Worm (Caenorhabditis elegans) whole organism, L4 larva: ENCODE data around the gene rmh-2.

Source experiments
- D1046.2 ChIP-seq: fragments of 200-800 bp; sonication (Bioruptor generic); IDR thresholded peaks from 2 replicates; pipeline ENCODE4 v1.3.6; 2022; ENCODE audit warnings: missing genetic modification characterization, missing compliant biosample characterization
- F26F4.8 ChIP-seq: fragments of 200-800 bp; sonication (Bioruptor generic); conservative IDR thresholded peaks from 2 replicates; pipeline ENCODE4 v1.3.6; 2022; ENCODE audit warnings: missing genetic modification characterization, missing compliant biosample characterization
- F37D6.2 ChIP-seq: sonication (generic microtip); optimal IDR thresholded peaks from 2 replicates; lab custom pipeline; 2016; ENCODE audit warnings: mild to moderate bottlenecking, missing genetic modification characterization, missing compliant biosample characterization
- F49E8.2 ChIP-seq: sonication (generic microtip); optimal IDR thresholded peaks from 2 replicates; lab custom pipeline; 2016; ENCODE audit warnings: missing compliant biosample characterization, mild to moderate bottlenecking, missing genetic modification characterization, borderline replicate concordance
- T26A8.4 ChIP-seq: fragments of 200-800 bp; sonication (Bioruptor generic); IDR thresholded peaks from 2 replicates; pipeline ENCODE4 v1.3.6; 2022; ENCODE audit warnings: missing genetic modification characterization, missing compliant biosample characterization
- ZK546.5 ChIP-seq, 2 experiments: sonication (generic microtip); optimal IDR thresholded peaks; 2 replicates each; lab custom pipeline; 2017; ENCODE audit warnings: missing biosample characterization in 2 of 2, missing genetic modification characterization in 2 of 2
- cey-2 ChIP-seq: sonication (generic microtip); optimal IDR thresholded peaks from 3 replicates; lab custom pipeline; 2017; ENCODE audit warnings: missing genetic modification characterization, mild to moderate bottlenecking, missing compliant biosample characterization, antibody characterized with exemption, borderline replicate concordance; ENCODE audit not compliant: insufficient read depth
- ctbp-1 ChIP-seq: fragments of 200-800 bp; sonication (Bioruptor generic); IDR thresholded peaks from 2 replicates; pipeline ENCODE4 v1.3.6; 2022; ENCODE audit warnings: missing genetic modification reagents, missing genetic modification characterization, missing compliant biosample characterization
- daf-12 ChIP-seq: fragments of 150-350 bp; optimal IDR thresholded peaks from 2 replicates; lab custom pipeline; 2014; ENCODE audit warnings: missing biosample characterization, missing genetic modification reagents, missing genetic modification characterization
- daf-16 ChIP-seq, 3 experiments: sonication (generic microtip); optimal IDR thresholded peaks; 2 replicates each; lab custom pipeline; 2016 to 2017; ENCODE audit warnings: missing genetic modification characterization in 3 of 3, missing genetic modification reagents in 3 of 3, mild to moderate bottlenecking in 2 of 3, missing compliant biosample characterization in 2 of 3, missing biosample characterization in 1 of 3, moderate library complexity in 1 of 3
- dmd-9 ChIP-seq: fragments of 200-800 bp; sonication (Bioruptor generic); IDR thresholded peaks from 2 replicates; pipeline ENCODE4 v1.3.6; 2022; ENCODE audit warnings: missing genetic modification reagents, missing genetic modification characterization, missing compliant biosample characterization
- dpl-1 ChIP-seq: fragments of 150-350 bp; optimal IDR thresholded peaks from 2 replicates; lab custom pipeline; 2014; ENCODE audit warnings: missing biosample characterization, missing genetic modification reagents, missing genetic modification characterization
- duxl-1 ChIP-seq: sonication (generic microtip); optimal IDR thresholded peaks from 2 replicates; lab custom pipeline; 2016; ENCODE audit warnings: mild to moderate bottlenecking, missing genetic modification characterization, moderate library complexity, missing compliant biosample characterization; ENCODE audit not compliant: poor library complexity
- egl-27 ChIP-seq: sonication (generic microtip); optimal IDR thresholded peaks from 3 replicates; lab custom pipeline; 2017; ENCODE audit warnings: missing biosample characterization, missing genetic modification reagents, missing genetic modification characterization
- fkh-10 ChIP-seq: fragments of 150-350 bp; optimal IDR thresholded peaks from 2 replicates; lab custom pipeline; 2014; ENCODE audit warnings: missing biosample characterization, missing genetic modification reagents, missing genetic modification characterization
- hif-1 ChIP-seq, 2 experiments: sonication (generic microtip); optimal IDR thresholded peaks; 2 replicates each; lab custom pipeline; 2016 to 2017; ENCODE audit warnings: missing compliant biosample characterization in 2 of 2, missing genetic modification characterization in 2 of 2, missing genetic modification reagents in 2 of 2, missing genotype in 2 of 2, mild to moderate bottlenecking in 1 of 2
- hlh-30 ChIP-seq: sonication (generic microtip); optimal IDR thresholded peaks from 2 replicates; lab custom pipeline; 2017; ENCODE audit warnings: antibody characterized with exemption, mild to moderate bottlenecking, missing genetic modification characterization, missing compliant biosample characterization; ENCODE audit not compliant: insufficient read depth
- jun-1 ChIP-seq: fragments of 150-350 bp; optimal IDR thresholded peaks from 2 replicates; lab custom pipeline; 2014; ENCODE audit warnings: missing biosample characterization, missing genetic modification reagents, missing genetic modification characterization
- lin-15B ChIP-seq: fragments of 150-350 bp; sonication (generic microtip); optimal IDR thresholded peaks from 3 replicates; lab custom pipeline; 2014; ENCODE audit warnings: missing biosample characterization, missing genetic modification characterization
- lin-29 ChIP-seq: fragments of 200-800 bp; sonication (Bioruptor generic); IDR thresholded peaks from 2 replicates; pipeline ENCODE4 v1.3.6; 2022; ENCODE audit warnings: missing genetic modification reagents, missing genetic modification characterization, missing compliant biosample characterization
- madf-5 ChIP-seq, 2 experiments: fragments of 200-800 bp; sonication (Bioruptor generic); IDR thresholded peaks; 2 replicates each; pipeline ENCODE4 v1.3.6; 2022; ENCODE audit warnings: missing compliant biosample characterization in 2 of 2, missing genetic modification characterization in 2 of 2
- mdt-29 ChIP-seq: fragments of 200-800 bp; sonication (Bioruptor generic); IDR thresholded peaks from 2 replicates; pipeline ENCODE4 v1.3.6; 2022; ENCODE audit warnings: missing genetic modification reagents, missing genetic modification characterization, missing compliant biosample characterization
- mxl-3 ChIP-seq: fragments of 200-800 bp; sonication (Bioruptor generic); optimal IDR thresholded peaks from 2 replicates; lab custom pipeline; 2018; ENCODE audit warnings: mild to moderate bottlenecking, missing genetic modification characterization, missing compliant biosample characterization
- nhr-102 ChIP-seq: sonication (generic microtip); optimal IDR thresholded peaks from 2 replicates; lab custom pipeline; 2016; ENCODE audit warnings: mild to moderate bottlenecking, missing genetic modification characterization, moderate library complexity, missing compliant biosample characterization
- nhr-25 ChIP-seq: sonication (generic microtip); optimal IDR thresholded peaks from 2 replicates; lab custom pipeline; 2017; ENCODE audit warnings: missing genetic modification characterization, mild to moderate bottlenecking, missing compliant biosample characterization, antibody characterized with exemption, moderate library complexity, borderline replicate concordance; ENCODE audit not compliant: insufficient read depth
- nhr-28 ChIP-seq: fragments of 150-350 bp; optimal IDR thresholded peaks from 2 replicates; lab custom pipeline; 2014; ENCODE audit warnings: missing biosample characterization, missing genetic modification characterization
- nhr-42 ChIP-seq: fragments of 200-800 bp; sonication (Bioruptor generic); IDR thresholded peaks from 2 replicates; pipeline ENCODE4 v1.3.6; 2022; ENCODE audit warnings: missing genetic modification characterization, missing compliant biosample characterization
- nhr-48 ChIP-seq: sonication (generic microtip); optimal IDR thresholded peaks from 2 replicates; lab custom pipeline; 2016; ENCODE audit warnings: mild to moderate bottlenecking, missing genetic modification characterization, missing compliant biosample characterization
- nhr-77 ChIP-seq: fragments of 150-350 bp; optimal IDR thresholded peaks from 2 replicates; lab custom pipeline; 2014; ENCODE audit warnings: missing biosample characterization, missing genetic modification characterization
- pha-4 ChIP-seq, 2 experiments: fragments of 150-350 bp in 1 of 2; fragments of 200-800 bp in 1 of 2; sonication (Bioruptor generic) in 1 of 2; IDR thresholded peaks in 1 of 2; optimal IDR thresholded peaks in 1 of 2; 2 replicates each; pipeline versions ENCODE4 v1.3.6 to Lab custom; 2014 to 2022; ENCODE audit warnings: missing genetic modification characterization in 2 of 2, missing genetic modification reagents in 2 of 2, missing biosample characterization in 1 of 2, missing compliant biosample characterization in 1 of 2
- rbr-2 ChIP-seq: sonication (generic microtip); optimal IDR thresholded peaks from 2 replicates; lab custom pipeline; 2016; ENCODE audit warnings: missing genotype, missing genetic modification characterization, missing compliant biosample characterization
- saeg-2 ChIP-seq: fragments of 200-800 bp; sonication (Bioruptor generic); IDR thresholded peaks from 2 replicates; pipeline ENCODE4 v1.3.6; 2022; ENCODE audit warnings: missing genetic modification reagents, missing genetic modification characterization, missing compliant biosample characterization
- sdz-12 ChIP-seq: fragments of 200-800 bp; sonication (Bioruptor generic); optimal IDR thresholded peaks from 2 replicates; lab custom pipeline; 2018; ENCODE audit warnings: mild to moderate bottlenecking, missing genetic modification characterization, missing compliant biosample characterization
- skn-1 ChIP-seq: fragments of 150-350 bp; optimal IDR thresholded peaks from 2 replicates; lab custom pipeline; 2014; ENCODE audit warnings: missing biosample characterization, missing genetic modification characterization
- spr-1 ChIP-seq: sonication (generic microtip); optimal IDR thresholded peaks from 2 replicates; lab custom pipeline; 2016; ENCODE audit warnings: mild to moderate bottlenecking, missing genetic modification characterization, missing compliant biosample characterization
- unc-62 ChIP-seq, 3 experiments: fragments of 150-350 bp in 1 of 3; sonication (generic microtip); optimal IDR thresholded peaks in 2 of 3; peaks in 1 of 3; 1 replicate in 1 of 3; 2 replicates in 2 of 3; lab custom pipeline; 2014 to 2017; ENCODE audit warnings: missing biosample characterization in 3 of 3, missing genetic modification characterization in 3 of 3, missing genetic modification reagents in 3 of 3, missing genotype in 1 of 3
- vab-7 ChIP-seq: fragments of 200-800 bp; sonication (Bioruptor generic); IDR thresholded peaks from 2 replicates; pipeline ENCODE4 v1.3.6; 2022; ENCODE audit warnings: missing genetic modification reagents, missing genetic modification characterization, missing compliant biosample characterization
- zag-1 ChIP-seq: fragments of 150-350 bp; optimal IDR thresholded peaks from 2 replicates; lab custom pipeline; 2014; ENCODE audit warnings: missing biosample characterization, missing genetic modification characterization
- zip-11 ChIP-seq: fragments of 200-800 bp; sonication (Bioruptor generic); IDR thresholded peaks from 2 replicates; pipeline ENCODE4 v1.3.6; 2022; ENCODE audit warnings: missing genetic modification characterization, missing compliant biosample characterization

The rmh-2 gene

DNA sequence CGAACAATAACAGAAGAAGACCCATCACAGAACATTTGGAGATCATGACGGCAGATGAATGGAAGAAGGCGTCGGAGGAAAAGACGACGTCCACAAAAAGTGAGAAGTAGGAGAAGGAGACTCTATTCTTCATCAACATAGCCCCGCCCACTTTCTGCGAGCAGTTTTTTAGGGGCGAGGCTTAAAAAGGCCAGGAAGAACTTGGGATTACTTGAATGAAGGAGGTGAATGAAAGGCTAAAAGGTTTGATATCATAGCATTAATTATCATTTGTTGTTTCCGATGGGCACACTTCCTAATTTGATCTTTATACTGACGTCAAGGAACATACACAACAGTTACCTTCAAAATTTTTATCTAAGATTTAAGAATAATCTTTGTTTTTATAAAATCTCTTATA is 18.3 kb upstream of the rmh-2 start, which contains the start of gene nlp-58:
nlp-58 (minus strand) TSS at position 101 of the 400 bp plus-strand sequence.
- no peak for TF ChIP-seq egl-27 (tag; lab: Kevin White, UChicago)
- TF ChIP-seq T26A8.4: no peak
- TF ChIP-seq lin-29: no peak
- no peak for TF ChIP-seq lin-15B (tag; lab: Kevin White, UChicago)
- TF ChIP-seq pha-4 (GFP tag; IDR thresholded peaks at IDR 0.05; lab: Robert Waterston, UW): no peak
- no peak for TF ChIP-seq pha-4 (tag; optimal IDR thresholded peaks at IDR 0.05; lab: Kevin White, UChicago)
- TF ChIP-seq saeg-2 (GFP tag; lab: Robert Waterston, UW): no peak
- TF ChIP-seq nhr-48 (tag; lab: Kevin White, UChicago): no peak
- no peak for TF ChIP-seq nhr-25
- TF ChIP-seq nhr-28 (tag; lab: Kevin White, UChicago): no peak
- TF ChIP-seq vab-7 (GFP tag; lab: Robert Waterston, UW): no peak
- no peak for TF ChIP-seq nhr-102
- TF ChIP-seq cey-2 (tag; lab: Kevin White, UChicago): no peak
- TF ChIP-seq duxl-1 (tag; lab: Kevin White, UChicago): no peak
- no peak for TF ChIP-seq rbr-2 (tag; lab: Kevin White, UChicago)
- TF ChIP-seq dmd-9 (GFP tag; lab: Robert Waterston, UW): no peak
- TF ChIP-seq jun-1 (tag; lab: Kevin White, UChicago): no peak
- TF ChIP-seq D1046.2 (GFP tag; lab: Robert Waterston, UW): no peak
- no peak for TF ChIP-seq F37D6.2

DNA sequence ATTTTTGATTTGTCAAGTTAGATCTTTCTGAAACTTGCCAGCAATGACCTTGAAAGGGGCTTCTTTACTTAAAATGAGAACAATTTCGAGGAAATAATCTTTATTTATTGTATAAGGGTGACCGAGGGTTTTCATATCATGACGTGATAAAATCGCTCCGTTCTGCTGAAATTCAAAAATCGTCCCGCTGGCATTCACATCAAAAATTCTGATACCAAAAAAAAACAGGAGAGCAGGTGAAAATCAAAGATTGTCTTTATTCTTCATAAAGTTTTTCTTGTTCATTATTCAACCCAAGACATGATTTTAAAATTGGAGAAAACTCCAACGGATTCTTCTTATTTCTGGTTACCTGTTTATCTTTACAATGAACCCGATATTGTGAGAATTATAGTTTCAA is 13.5 kb upstream of the rmh-2 start, which contains the start of gene sre-28:
sre-28 (plus strand) TSS at position 301 of the 400 bp plus-strand sequence.
- TF ChIP-seq mdt-29 (GFP tag; lab: Robert Waterston, UW) (no peak), F49E8.2 (tag; lab: Kevin White, UChicago) (no peak), unc-62 (GFP tag; optimal IDR thresholded peaks at IDR 0.05 in 1 of 2; lab: Kevin White, UChicago) (peak in 1 of 2 experiments; percentile 19), unc-62 (tag; optimal IDR thresholded peaks at IDR 0.05; lab: Kevin White, UChicago) (no peak)
- TF ChIP-seq, all 104 proteins: peak for 1

DNA sequence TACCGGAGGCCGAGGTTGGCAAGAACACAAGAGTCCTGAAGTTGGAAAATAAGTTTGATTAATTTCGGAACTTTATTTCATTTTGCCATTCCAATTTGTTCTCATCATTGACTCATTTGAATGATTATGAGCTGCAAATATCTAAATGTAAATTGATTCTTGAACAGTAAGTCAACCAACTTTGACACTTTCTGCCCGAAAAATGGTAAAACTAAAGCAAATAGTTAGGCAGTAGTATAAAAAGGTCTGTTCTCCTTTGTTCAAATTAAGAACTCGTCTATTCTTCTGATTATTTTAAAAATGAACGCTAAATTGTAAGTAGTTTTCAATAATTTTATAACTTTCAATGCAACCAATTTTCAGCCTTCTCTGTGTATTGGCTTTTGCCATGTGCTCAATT is 12.5 kb upstream of the rmh-2 start, which contains the start of gene fipr-12:
fipr-12 (plus strand) TSS at position 301 of the 400 bp plus-strand sequence.
- TF ChIP-seq nhr-102: no peak
- TF ChIP-seq unc-62 (GFP tag; optimal IDR thresholded peaks at IDR 0.05 in 1 of 2; lab: Kevin White, UChicago): peak in 1 of 2 experiments; percentile 70
- no peak for TF ChIP-seq unc-62 (tag; optimal IDR thresholded peaks at IDR 0.05; lab: Kevin White, UChicago)

DNA sequence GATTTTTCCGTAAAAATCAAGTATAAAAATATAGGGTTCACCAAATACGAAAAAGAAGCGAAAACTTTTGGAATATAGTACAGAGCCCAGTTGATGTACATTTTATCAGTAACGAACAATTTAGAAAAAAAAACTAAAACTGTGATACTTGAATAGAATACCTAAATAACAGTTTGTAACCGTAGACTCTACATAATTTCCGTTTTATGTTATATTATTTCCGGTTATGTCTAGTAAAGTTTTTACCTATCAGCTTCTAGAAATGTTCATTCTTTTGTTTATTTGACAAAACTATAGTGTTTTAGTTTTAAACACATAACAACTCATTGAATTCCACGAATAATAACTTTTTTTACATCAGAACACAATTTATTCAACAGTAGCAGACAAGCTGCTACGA is 6.9 kb upstream of the rmh-2 start, which contains the start of gene srj-33:
srj-33 (minus strand) TSS at position 101 of the 400 bp plus-strand sequence.
- TF ChIP-seq pha-4 (GFP tag; IDR thresholded peaks at IDR 0.05; lab: Robert Waterston, UW) (no peak), pha-4 (tag; optimal IDR thresholded peaks at IDR 0.05; lab: Kevin White, UChicago) (no peak), nhr-42 (GFP tag; lab: Robert Waterston, UW) (no peak), ZK546.5 (tag; optimal IDR thresholded peaks at IDR 0.05; lab: Kevin White, UChicago) (no peak), T26A8.4 (no peak), zag-1 (tag; lab: Kevin White, UChicago) (no peak), dmd-9 (GFP tag; lab: Robert Waterston, UW) (no peak), daf-12 (tag; lab: Kevin White, UChicago) (no peak)

- no peak for TF ChIP-seq zip-11
- TF ChIP-seq mxl-3 (GFP tag; lab: Kevin White, UChicago): no peak
- no peak for TF ChIP-seq D1046.2 (GFP tag; lab: Robert Waterston, UW)
- no peak for TF ChIP-seq dpl-1 (GFP tag; lab: Kevin White, UChicago)
- TF ChIP-seq nhr-77 (tag; lab: Kevin White, UChicago): peak; percentile 48
- no peak for TF ChIP-seq spr-1 (tag; lab: Kevin White, UChicago)
- no peak for TF ChIP-seq fkh-10 (GFP tag; lab: Kevin White, UChicago)
- no peak for TF ChIP-seq sdz-12 (GFP tag; lab: Kevin White, UChicago)
- TF ChIP-seq nhr-28 (tag; lab: Kevin White, UChicago): peak; percentile 30
- no peak for TF ChIP-seq F26F4.8 (GFP tag; lab: Robert Waterston, UW)
- no peak for TF ChIP-seq F49E8.2 (tag; lab: Kevin White, UChicago)
- TF ChIP-seq skn-1 (tag; lab: Kevin White, UChicago): no peak
- no peak for TF ChIP-seq ctbp-1 (GFP tag; lab: Robert Waterston, UW)
- no peak for TF ChIP-seq madf-5 (GFP tag; IDR thresholded peaks at IDR 0.05; lab: Robert Waterston, UW)
- TF ChIP-seq hlh-30 (tag; lab: Kevin White, UChicago): peak; percentile 39
- TF ChIP-seq hif-1 (tag; optimal IDR thresholded peaks at IDR 0.05; lab: Kevin White, UChicago): no peak
- no peak for TF ChIP-seq daf-16 (GFP tag; optimal IDR thresholded peaks at IDR 0.05; lab: Kevin White, UChicago)
- peak; percentile 90 for TF ChIP-seq daf-16 (tag; optimal IDR thresholded peaks at IDR 0.05; lab: Kevin White, UChicago)
- no peak for TF ChIP-seq cey-2 (tag; lab: Kevin White, UChicago)
Observed at ce11 chrV:9927954-9928353, 2.6 kb downstream of the rmh-2 start.
